Worm (Caenorhabditis elegans): ENCODE results near the gene nhx-6.
"Not testable (repeated sequence)": the region's sequence is repeated elsewhere in the genome, so short reads cannot be mapped to it uniquely, and the experiment has no call there.

ce11 chrII:1627783-1628182 lies 42.8 kb upstream of the nhx-6 start, which contains the start of gene C08E3.15:
- TF ChIP-seq egl-27 (tag; optimal IDR thresholded peaks at IDR 0.05); fkh-10 (GFP tag; optimal IDR thresholded peaks at IDR 0.05); unc-39 (tag; optimal IDR thresholded peaks at IDR 0.05); ceh-9 (tag; optimal IDR thresholded peaks at IDR 0.05); nhr-237 (tag; optimal IDR thresholded peaks at IDR 0.05); ztf-4 (tag; optimal IDR thresholded peaks at IDR 0.05); daf-12 (tag; optimal IDR thresholded peaks at IDR 0.05): not testable (repeated sequence)
